Fruit fly (Drosophila melanogaster): ENCODE data around the gene CG14262.

The CG14262 gene

DNA sequence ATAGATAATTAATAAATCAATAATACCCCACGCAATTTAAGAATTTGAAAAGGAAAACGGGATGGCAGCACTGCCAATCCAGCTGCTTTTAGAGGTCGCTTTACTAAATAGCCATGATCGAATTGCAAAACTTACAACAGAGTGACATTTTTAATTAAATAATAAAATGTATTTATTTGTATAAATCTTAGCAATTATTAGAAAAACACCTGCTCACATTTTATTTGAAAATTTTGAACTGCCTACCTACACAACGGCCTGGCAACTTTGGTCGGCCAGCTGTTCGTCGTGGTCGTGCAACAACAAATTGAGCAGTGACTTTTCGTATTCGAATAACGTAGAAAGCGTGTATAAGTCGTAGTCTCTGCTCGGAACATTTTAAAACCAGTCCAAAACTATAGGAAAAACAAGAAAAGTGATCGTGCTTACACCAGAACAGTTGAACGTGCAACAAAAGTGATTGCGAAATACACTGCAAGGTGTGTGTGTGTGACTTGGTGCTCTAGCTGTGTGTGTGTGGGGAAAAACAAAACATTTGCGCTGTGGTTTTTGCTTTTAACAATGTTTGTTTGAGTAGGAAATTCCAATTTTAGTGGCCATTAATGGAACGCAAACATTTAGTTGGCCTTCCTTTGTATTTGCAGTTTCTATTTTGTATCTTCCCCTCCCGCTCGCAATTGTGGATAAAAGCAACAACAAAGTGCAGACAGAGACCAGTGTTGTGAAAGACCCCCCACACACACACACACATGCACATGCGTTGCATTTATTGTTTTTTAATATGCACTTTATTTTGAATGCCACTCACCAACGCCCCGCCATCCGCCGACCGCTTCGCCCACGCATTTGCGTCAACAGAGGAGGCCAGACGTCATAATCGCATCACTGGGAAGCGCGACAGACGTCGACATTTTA is 9.6 kb upstream of the CG14262 start, which contains the start of gene CG5938 (continued):
- TF ChIP-seq chif (GFP tag; optimal IDR thresholded peaks at IDR 0.05) (no peak), btn (GFP tag; optimal IDR thresholded peaks at IDR 0.05) (no peak), cg (GFP tag; optimal IDR thresholded peaks at IDR 0.05) (peak; percentile 90), CG4360 (GFP tag; IDR thresholded peaks at IDR 0.05) (peak; percentile 62), bowl (GFP tag; IDR thresholded peaks at IDR 0.05) (no peak), ci (GFP tag; IDR thresholded peaks at IDR 0.05) (0 out of 3 replicates have a peak, but pooled peaks have one; percentile 15), tgo (GFP tag; IDR thresholded peaks at IDR 0.05) (peak; percentile 20; the same call in 1 of the 3 replicates), inv (GFP tag; IDR thresholded peaks at IDR 0.05; ENCODE audit: partially characterized antibody) (no peak), unc-4 (GFP tag; IDR thresholded peaks at IDR 0.05; ENCODE audit: partially characterized antibody) (peak; percentile 15; the same call in 1 of the 2 replicates), Spps (tag; optimal IDR thresholded peaks at IDR 0.05) (no peak), CrebB (tag; optimal IDR thresholded peaks at IDR 0.05) (no peak), CG31388 (GFP tag; optimal IDR thresholded peaks at IDR 0.05) (no peak), chn (GFP tag; optimal IDR thresholded peaks at IDR 0.05) (no peak), CG5245 (GFP tag; optimal IDR thresholded peaks at IDR 0.05) (no peak), Lim3 (GFP tag; IDR thresholded peaks at IDR 0.05) (no peak), kah (GFP tag; optimal IDR thresholded peaks at IDR 0.05) (no peak), Drgx (GFP tag; IDR thresholded peaks at IDR 0.05) (peak; percentile 59; the same call in 1 of the 2 replicates), CG9437 (GFP tag; optimal IDR thresholded peaks at IDR 0.05) (peak; percentile 52), gsb (GFP tag; IDR thresholded peaks at IDR 0.05) (no peak), CG13894 (tag; optimal IDR thresholded peaks at IDR 0.05) (peak; percentile 13), fd102C (GFP tag; optimal IDR thresholded peaks at IDR 0.05) (no peak), run (tag; optimal IDR thresholded peaks at IDR 0.05) (no peak), CG11560 (tag; IDR thresholded peaks at IDR 0.05) (no peak), CG2712 (tag; optimal IDR thresholded peaks at IDR 0.05) (peak; percentile 50), cato (GFP tag; optimal IDR thresholded peaks at IDR 0.05; ENCODE audit: borderline replicate concordance) (peak; percentile 27), CG18619 (GFP tag; optimal IDR thresholded peaks at IDR 0.05) (no peak), Sox102F (GFP tag; optimal IDR thresholded peaks at IDR 0.05) (peak; percentile 40), Sox100B (GFP tag; optimal IDR thresholded peaks at IDR 0.05) (peak; percentile 19), vvl (GFP tag; IDR thresholded peaks at IDR 0.05) (no peak), CG15601 (tag; optimal IDR thresholded peaks at IDR 0.05) (peak; percentile 19), CG6689 (GFP tag; IDR thresholded peaks at IDR 0.05) (0 out of 2 replicates have a peak, but pooled peaks have one; percentile 39), CG15514 (GFP tag; optimal IDR thresholded peaks at IDR 0.05) (peak; percentile 62), CG2199 (GFP tag; IDR thresholded peaks at IDR 0.05) (0 out of 3 replicates have a peak, but pooled peaks have one; percentile 65), HLHmδ (GFP tag; optimal IDR thresholded peaks at IDR 0.05) (no peak), az2 (GFP tag; optimal IDR thresholded peaks at IDR 0.05) (peak; percentile 15), row (GFP tag; IDR thresholded peaks at IDR 0.05) (peak; percentile 67), lola (GFP tag; optimal IDR thresholded peaks at IDR 0.05) (peak in 1 of 3 experiments; percentile 20), Fer2 (tag; optimal IDR thresholded peaks at IDR 0.05) (no peak), CG42726 (GFP tag; IDR thresholded peaks at IDR 0.05; ENCODE audit: partially characterized antibody) (no peak), nmo (GFP tag; optimal IDR thresholded peaks at IDR 0.05) (peak; percentile 41), bigmax (GFP tag; optimal IDR thresholded peaks at IDR 0.05) (no peak), zfh2 (GFP tag; optimal IDR thresholded peaks at IDR 0.05) (no peak), Hand (GFP tag; optimal IDR thresholded peaks at IDR 0.05) (no peak), Optix (GFP tag; IDR thresholded peaks at IDR 0.05) (no peak), Ets97D (GFP tag; optimal IDR thresholded peaks at IDR 0.05) (no peak), CG34376 (GFP tag; optimal IDR thresholded peaks at IDR 0.05) (peak; percentile 8), vfl (GFP tag; optimal IDR thresholded peaks at IDR 0.05) (no peak), Neu2 (GFP tag; optimal IDR thresholded peaks at IDR 0.05; ENCODE audit: borderline replicate concordance) (no peak)
